Fruit fly (Drosophila melanogaster) S2 (cell line): Measurements from ENCODE around the gene CG13603.

Source experiments
- CG8478 ChIP-seq: fragments of >200 bp; optimal IDR thresholded peaks from 2 replicates; lab custom pipeline; 2018
- CTCF ChIP-seq, 2 experiments: fragments of >200 bp; optimal IDR thresholded peaks; 2 replicates each; lab custom pipeline; 2018

Gene CG13603

DNA sequence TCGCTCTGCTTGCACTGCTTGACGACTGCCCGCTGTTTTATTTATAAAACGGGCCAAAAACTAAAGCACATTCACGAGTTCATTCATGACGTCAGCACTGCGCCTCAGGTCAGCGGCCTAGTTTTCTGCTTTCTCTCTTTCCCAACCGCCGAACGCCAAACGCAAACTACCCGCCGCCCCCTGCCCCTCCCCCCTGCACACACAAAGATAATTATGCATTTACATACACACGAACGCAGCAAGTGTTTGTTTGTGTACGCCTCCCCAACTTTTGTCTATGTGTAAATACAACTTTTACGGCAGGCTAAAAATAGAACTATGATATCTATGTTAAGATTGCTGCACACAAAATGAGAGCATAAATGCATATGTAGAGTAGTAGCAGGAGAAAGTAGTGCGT, 15.2 kb downstream of the CG13603 start:
- TF ChIP-seq CG8478 (lab: Kevin White, UChicago) (no peak), CTCF (optimal IDR thresholded peaks at IDR 0.05; lab: Kevin White, UChicago) (no peak)

dm6 chr3R:23969449-23969848, 16.9 kb downstream of the CG13603 start:
- no peak for TF ChIP-seq CTCF (optimal IDR thresholded peaks at IDR 0.05; lab: Kevin White, UChicago)
- TF ChIP-seq CG8478 (lab: Kevin White, UChicago), result no peak

dm6 chr3R:23964913-23965718, 21.3 kb downstream of the CG13603 start:
- TF ChIP-seq CG8478 (lab: Kevin White, UChicago), result no peak
- TF ChIP-seq CTCF (optimal IDR thresholded peaks at IDR 0.05; lab: Kevin White, UChicago), result no peak

- TF ChIP-seq CG8478 (lab: Kevin White, UChicago) (no peak), CTCF (optimal IDR thresholded peaks at IDR 0.05; lab: Kevin White, UChicago) (no peak)
Measured at dm6 chr3R:23962781-23963222, 23.6 kb downstream of the CG13603 start, which contains the start of gene CG31140. Gene CG31140 (plus strand): TSS chr3R:23963180.

DNA sequence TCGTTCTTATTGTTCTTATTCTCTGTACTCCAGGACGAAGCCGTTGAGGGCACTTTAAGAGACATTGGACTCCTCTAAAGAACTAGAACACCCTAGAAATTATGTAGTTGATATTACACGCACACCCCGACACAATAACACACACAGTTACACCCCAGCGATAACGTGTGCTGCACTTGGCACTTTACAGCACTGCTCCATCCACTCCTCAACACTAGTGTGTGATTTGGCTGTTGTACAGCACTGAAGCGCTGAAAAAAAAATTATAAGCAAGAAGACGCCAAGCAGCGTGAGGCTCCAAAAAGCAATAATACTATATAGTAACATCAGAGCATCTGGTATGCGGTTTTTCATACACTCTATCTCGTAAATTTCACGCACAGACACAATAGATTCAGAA, 25.5 kb downstream of the CG13603 start:
- TF ChIP-seq CTCF (optimal IDR thresholded peaks at IDR 0.05; lab: Kevin White, UChicago) (no peak), CG8478 (lab: Kevin White, UChicago) (no peak)

dm6 chr3R:23958091-23958838, 28.1 kb downstream of the CG13603 start, which contains the start of the genes GluProRS and AP-1sigma:
Gene GluProRS (minus strand): TSS chr3R:23958391.
Gene AP-1sigma (plus strand): TSS chr3R:23958651.
- TF ChIP-seq CTCF (optimal IDR thresholded peaks at IDR 0.05; lab: Kevin White, UChicago), result no peak
- no peak for TF ChIP-seq CG8478 (lab: Kevin White, UChicago)

- TF ChIP-seq CTCF (optimal IDR thresholded peaks at IDR 0.05; lab: Kevin White, UChicago) (no peak), CG8478 (lab: Kevin White, UChicago) (no peak)
Measured at dm6 chr3R:23955380-23955779, 31.0 kb downstream of the CG13603 start.

DNA sequence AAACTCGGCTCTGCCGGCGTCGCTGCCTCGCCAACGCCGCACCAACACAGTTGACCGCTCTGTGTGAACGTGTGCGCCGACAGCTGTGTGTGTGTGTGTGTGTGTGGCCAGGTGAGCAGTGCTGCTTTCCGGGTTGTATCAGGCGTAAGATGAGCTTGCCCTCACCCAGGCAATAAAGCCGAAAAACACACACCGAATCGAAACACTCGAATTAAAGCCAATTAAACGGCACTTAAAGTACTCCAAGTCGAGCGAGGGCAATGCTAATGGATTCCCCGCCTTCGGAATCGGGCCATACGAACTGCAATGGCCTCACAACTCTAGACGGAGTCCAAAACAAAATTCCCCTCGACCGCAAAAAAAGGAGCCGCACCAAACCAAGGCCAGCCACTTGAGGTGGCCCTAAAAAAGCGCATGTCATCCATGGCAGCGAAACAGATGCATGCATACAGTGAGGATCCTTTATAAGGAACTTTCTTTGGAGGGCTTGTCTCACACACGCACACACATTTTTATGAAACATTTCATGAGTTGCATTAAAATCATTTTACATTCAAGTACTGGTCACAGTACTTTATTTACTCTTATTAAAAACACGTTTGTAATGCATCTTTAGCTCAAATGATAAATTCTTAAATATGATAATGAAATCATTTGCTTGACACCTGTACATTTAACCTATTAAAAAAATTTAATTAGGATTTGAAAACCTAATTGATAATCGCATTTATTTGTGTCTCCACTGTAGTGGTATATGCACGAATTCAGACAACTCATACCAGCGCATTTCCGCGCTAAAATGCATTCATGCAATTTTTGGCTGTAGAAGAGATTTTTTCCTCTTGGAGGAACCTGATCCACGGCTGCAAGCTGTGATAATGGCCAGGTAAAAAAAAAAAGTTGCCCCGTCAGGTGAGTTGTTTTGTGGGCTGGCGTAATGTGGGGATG, 37.6 kb downstream of the CG13603 start:
- no peak for TF ChIP-seq CTCF (optimal IDR thresholded peaks at IDR 0.05; lab: Kevin White, UChicago)
- no peak for TF ChIP-seq CG8478 (lab: Kevin White, UChicago)

- TF ChIP-seq CG8478 (lab: Kevin White, UChicago) (no peak), CTCF (optimal IDR thresholded peaks at IDR 0.05; lab: Kevin White, UChicago) (no peak)
Measured at dm6 chr3R:23948324-23948465, 38.2 kb downstream of the CG13603 start, which contains the start of gene CG12268. Gene CG12268 (minus strand): TSS chr3R:23948424.

- TF ChIP-seq CTCF (optimal IDR thresholded peaks at IDR 0.05; lab: Kevin White, UChicago) (no peak), CG8478 (lab: Kevin White, UChicago) (no peak)
Measured at dm6 chr3R:23947002-23947401, 39.4 kb downstream of the CG13603 start.

DNA sequence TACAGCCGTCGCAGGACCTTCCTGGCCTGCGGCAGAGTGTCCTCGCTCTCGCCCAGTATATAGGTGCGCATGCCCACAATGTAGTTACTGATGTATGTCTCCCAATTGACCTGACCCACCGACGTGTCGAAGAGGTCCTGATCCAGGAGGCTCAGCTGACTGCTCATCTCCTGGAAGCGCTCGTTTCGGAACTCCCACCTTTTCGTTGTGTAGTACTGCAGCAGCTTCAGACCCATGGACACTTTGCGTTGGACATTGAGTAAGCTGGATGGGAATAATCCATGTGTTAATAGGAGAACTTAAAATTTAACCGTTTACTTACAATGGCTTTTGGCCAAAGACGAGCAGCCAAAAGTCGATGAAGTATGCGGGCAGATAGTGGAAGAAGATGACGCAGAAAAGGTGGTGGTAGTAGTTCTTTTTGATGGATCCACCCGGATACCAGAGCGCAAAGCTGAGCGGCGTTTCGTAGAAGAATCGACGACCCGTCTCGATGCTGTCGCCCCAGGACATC, 42.5 kb downstream of the CG13603 start:
- no peak for TF ChIP-seq CTCF (optimal IDR thresholded peaks at IDR 0.05; lab: Kevin White, UChicago)
- TF ChIP-seq CG8478 (lab: Kevin White, UChicago), result no peak

- TF ChIP-seq CG8478 (lab: Kevin White, UChicago) (no peak), CTCF (optimal IDR thresholded peaks at IDR 0.05; lab: Kevin White, UChicago) (no peak)
Measured at dm6 chr3R:23942965-23943413, 43.4 kb downstream of the CG13603 start, which contains the start of gene Gdh. Gene Gdh (minus strand): TSS chr3R:23943101.

DNA sequence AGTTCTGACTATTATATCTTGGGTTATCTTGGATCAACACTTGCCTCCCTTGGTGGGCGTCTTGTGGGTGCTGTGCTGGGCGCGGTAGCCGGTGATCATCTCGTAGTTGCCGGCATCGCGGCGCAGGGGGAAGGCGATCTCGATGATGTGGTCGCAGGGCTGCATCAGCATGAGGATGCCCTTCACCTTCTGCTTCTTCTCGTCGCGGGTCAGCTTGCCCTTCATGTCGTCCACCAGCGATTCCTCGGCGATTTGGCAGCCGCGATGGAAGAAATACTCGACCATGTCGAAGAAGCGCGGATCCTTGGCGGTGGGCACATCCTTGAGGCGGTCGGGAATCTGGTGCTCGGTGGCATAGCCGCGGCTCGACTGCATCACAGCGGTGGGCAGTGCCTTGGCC, 43.8 kb downstream of the CG13603 start:
- TF ChIP-seq CTCF (optimal IDR thresholded peaks at IDR 0.05; lab: Kevin White, UChicago), result no peak
- no peak for TF ChIP-seq CG8478 (lab: Kevin White, UChicago)
